Fruit fly (Drosophila melanogaster): ENCODE data around the gene CG7430.
"Not testable (repeated sequence)": the region's sequence is repeated elsewhere in the genome, so short reads cannot be mapped to it uniquely, and the experiment has no call there.

dm6 chr3L:17858174-17858573, 11.5 kb downstream of the CG7430 start, which contains the start of gene CG34002:
- TF ChIP-seq CTCF, CG8478 (optimal IDR thresholded peaks at IDR 0.05): not testable (repeated sequence)
